Fruit fly (Drosophila melanogaster) whole organism, embryonic: ENCODE data around the gene CG34291.

ENCODE experiments used
- BEAF-32 ChIP-seq: fragments of 200-800 bp; sonication (Bioruptor generic); optimal IDR thresholded peaks from 3 replicates; lab custom pipeline; 2017; ENCODE audit warnings: missing biosample characterization, missing genetic modification characterization, mild to moderate bottlenecking, moderate library complexity, missing genetic modification reagents
- Bdp1 ChIP-seq: fragments of 200-800 bp; sonication (Bioruptor generic); optimal IDR thresholded peaks from 3 replicates; lab custom pipeline; 2016; ENCODE audit warnings: missing biosample characterization, missing genetic modification characterization
- CG12071 ChIP-seq: fragments of 200-800 bp; sonication (Bioruptor generic); optimal IDR thresholded peaks from 3 replicates; lab custom pipeline; 2018; ENCODE audit warnings: missing biosample characterization, mild to moderate bottlenecking, missing genetic modification characterization
- CG12299 ChIP-seq: fragments of 200-800 bp; sonication (Bioruptor generic); optimal IDR thresholded peaks from 2 replicates; lab custom pipeline; 2018; ENCODE audit warnings: missing biosample characterization, mild to moderate bottlenecking, missing genetic modification characterization
- CG12391 ChIP-seq: fragments of 200-800 bp; sonication (Bioruptor generic); optimal IDR thresholded peaks from 3 replicates; lab custom pipeline; 2018; ENCODE audit warnings: missing biosample characterization, mild to moderate bottlenecking, missing genetic modification characterization, moderate library complexity
- CG13775 ChIP-seq: fragments of 200-800 bp; sonication (Bioruptor generic); optimal IDR thresholded peaks from 3 replicates; lab custom pipeline; 2017; ENCODE audit warnings: missing biosample characterization, mild to moderate bottlenecking, missing genetic modification characterization
- CG1602 ChIP-seq: fragments of 200-800 bp; sonication (Bioruptor generic); optimal IDR thresholded peaks from 3 replicates; lab custom pipeline; 2016; ENCODE audit warnings: missing biosample characterization, missing genetic modification characterization
- CG18599 ChIP-seq: fragments of 200-800 bp; sonication (Bioruptor generic); optimal IDR thresholded peaks from 3 replicates; lab custom pipeline; 2017; ENCODE audit warnings: missing biosample characterization, missing genetic modification characterization, mild to moderate bottlenecking, moderate library complexity, missing genetic modification reagents
- CG2116 ChIP-seq: fragments of 200-800 bp; sonication (Bioruptor generic); optimal IDR thresholded peaks from 3 replicates; lab custom pipeline; 2018; ENCODE audit warnings: missing biosample characterization, mild to moderate bottlenecking, missing genetic modification characterization
- CG31388 ChIP-seq: fragments of 200-800 bp; sonication (Bioruptor generic); optimal IDR thresholded peaks from 2 replicates; lab custom pipeline; 2016; ENCODE audit warnings: missing biosample characterization, missing genetic modification characterization
- CG3726 ChIP-seq: fragments of 200-800 bp; sonication (Bioruptor generic); IDR thresholded peaks from 3 replicates; pipeline ENCODE4, ENCODE4 v1.3.6; 2022; ENCODE audit warnings: missing biosample characterization, missing genetic modification characterization
- CG3847 ChIP-seq: fragments of 200-800 bp; sonication (Bioruptor generic); IDR thresholded peaks from 2 replicates; pipeline ENCODE4 v1.3.6; 2022; ENCODE audit warnings: missing biosample characterization, missing genetic modification characterization
- CG43689 ChIP-seq: fragments of 200-800 bp; sonication (Bioruptor generic); IDR thresholded peaks from 2 replicates; pipeline ENCODE4 v1.3.6; 2022; ENCODE audit warnings: missing biosample characterization, missing genetic modification characterization
- CG4424 ChIP-seq: fragments of 200-800 bp; sonication (Bioruptor generic); optimal IDR thresholded peaks from 3 replicates; lab custom pipeline; 2016; ENCODE audit warnings: missing biosample characterization, missing genetic modification characterization
- CG5953 ChIP-seq: fragments of 200-800 bp; sonication (Bioruptor generic); IDR thresholded peaks from 2 replicates; pipeline ENCODE4 v1.3.6; 2022; ENCODE audit warnings: missing biosample characterization, missing genetic modification characterization
- CG6765 ChIP-seq: fragments of 200-800 bp; sonication (Bioruptor generic); optimal IDR thresholded peaks from 3 replicates; lab custom pipeline; 2017; ENCODE audit warnings: missing biosample characterization, mild to moderate bottlenecking, missing genetic modification characterization
- CG6791 ChIP-seq: fragments of 200-800 bp; sonication (Bioruptor generic); IDR thresholded peaks from 3 replicates; pipeline ENCODE4 v1.3.6; 2022; ENCODE audit warnings: missing biosample characterization, missing genetic modification characterization; ENCODE audit not compliant: partially characterized antibody
- CG7357 ChIP-seq: fragments of 200-800 bp; sonication (Bioruptor generic); IDR thresholded peaks from 3 replicates; pipeline ENCODE4 v1.3.6; 2022; ENCODE audit warnings: missing biosample characterization, missing genetic modification characterization
- CG7928 ChIP-seq: fragments of 200-800 bp; sonication (Bioruptor generic); optimal IDR thresholded peaks from 2 replicates; lab custom pipeline; 2017; ENCODE audit warnings: missing biosample characterization, mild to moderate bottlenecking, missing genetic modification characterization
- CG8478 ChIP-seq: fragments of >200 bp; optimal IDR thresholded peaks from 2 replicates; lab custom pipeline; 2018
- Drgx ChIP-seq: fragments of 200-800 bp; sonication (Bioruptor generic); IDR thresholded peaks from 2 replicates; pipeline ENCODE4 v1.3.6; 2022; ENCODE audit warnings: missing biosample characterization, missing genetic modification characterization
- Elba2 ChIP-seq: fragments of 200-800 bp; sonication (Bioruptor generic); optimal IDR thresholded peaks from 3 replicates; lab custom pipeline; 2016; ENCODE audit warnings: missing biosample characterization, missing genetic modification characterization
- Fer2 ChIP-seq: fragments of 200-800 bp; sonication (Bioruptor generic); optimal IDR thresholded peaks from 2 replicates; lab custom pipeline; 2018; ENCODE audit warnings: missing biosample characterization, mild to moderate bottlenecking, missing genetic modification characterization, moderate library complexity
- H15 ChIP-seq: fragments of 200-800 bp; sonication (Bioruptor generic); IDR thresholded peaks from 3 replicates; pipeline ENCODE4 v1.3.6; 2022; ENCODE audit warnings: missing biosample characterization, missing genetic modification characterization
- HLHmδ ChIP-seq: fragments of 200-800 bp; sonication (Bioruptor generic); optimal IDR thresholded peaks from 2 replicates; lab custom pipeline; 2018; ENCODE audit warnings: missing biosample characterization, mild to moderate bottlenecking, missing genetic modification characterization, moderate library complexity
- Mrtf ChIP-seq: fragments of 200-800 bp; sonication (Bioruptor generic); IDR thresholded peaks from 3 replicates; pipeline ENCODE4 v1.3.6; 2022; ENCODE audit warnings: missing biosample characterization, missing genetic modification characterization
- Optix ChIP-seq: fragments of 200-800 bp; sonication (Bioruptor generic); IDR thresholded peaks from 3 replicates; pipeline ENCODE4 v1.3.6; 2022; ENCODE audit warnings: missing biosample characterization, missing genetic modification characterization
- Sox102F ChIP-seq: fragments of 200-800 bp; sonication (Bioruptor generic); optimal IDR thresholded peaks from 2 replicates; lab custom pipeline; 2018; ENCODE audit warnings: missing biosample characterization, mild to moderate bottlenecking, missing genetic modification characterization, moderate library complexity
- Taf1 ChIP-seq: fragments of 200-800 bp; sonication (Bioruptor generic); IDR thresholded peaks from 2 replicates; pipeline ENCODE4 v1.3.6; 2022; ENCODE audit warnings: missing biosample characterization, missing genetic modification characterization
- Trl ChIP-seq, 3 experiments: fragments of >200 bp in 2 of 3; fragments of 200-800 bp in 1 of 3; sonication (Bioruptor generic) in 1 of 3; optimal IDR thresholded peaks; 2 replicates in 1 of 3; 3 replicates in 2 of 3; lab custom pipeline; 2016 to 2017; ENCODE audit warnings: missing biosample characterization in 1 of 3, missing genetic modification characterization in 1 of 3
- amos ChIP-seq: fragments of 200-800 bp; sonication (Bioruptor generic); IDR thresholded peaks from 2 replicates; pipeline ENCODE4 v1.3.6; 2022; ENCODE audit warnings: missing biosample characterization, missing genetic modification characterization; ENCODE audit not compliant: partially characterized antibody
- ara ChIP-seq: fragments of 200-800 bp; sonication (Bioruptor generic); IDR thresholded peaks from 2 replicates; pipeline ENCODE4 v1.3.6; 2022; ENCODE audit warnings: missing biosample characterization, missing genetic modification characterization
- bowl ChIP-seq: fragments of 200-800 bp; sonication (Bioruptor generic); IDR thresholded peaks from 2 replicates; pipeline ENCODE4 v1.3.6; 2022; ENCODE audit warnings: missing biosample characterization, missing genetic modification characterization
- btn ChIP-seq: fragments of 200-800 bp; sonication (Bioruptor generic); optimal IDR thresholded peaks from 2 replicates; lab custom pipeline; 2016; ENCODE audit warnings: missing biosample characterization, missing genetic modification characterization
- croc ChIP-seq: fragments of 200-800 bp; sonication (Bioruptor generic); conservative IDR thresholded peaks from 3 replicates; pipeline ENCODE4 v1.3.6; 2022; ENCODE audit warnings: missing biosample characterization, missing genetic modification characterization
- cwo ChIP-seq: fragments of 200-800 bp; sonication (Bioruptor generic); optimal IDR thresholded peaks from 3 replicates; lab custom pipeline; 2017; ENCODE audit warnings: missing biosample characterization, missing genetic modification characterization, mild to moderate bottlenecking, moderate library complexity, missing genetic modification reagents
- da ChIP-seq: fragments of 200-800 bp; sonication (Bioruptor generic); optimal IDR thresholded peaks from 2 replicates; lab custom pipeline; 2016; ENCODE audit warnings: missing biosample characterization, missing genetic modification characterization
- emc ChIP-seq: fragments of 200-800 bp; sonication (Bioruptor generic); optimal IDR thresholded peaks from 2 replicates; lab custom pipeline; 2016; ENCODE audit warnings: missing biosample characterization, missing genetic modification characterization
- fd96Cb ChIP-seq: fragments of 200-800 bp; sonication (Bioruptor generic); optimal IDR thresholded peaks from 2 replicates; lab custom pipeline; 2018; ENCODE audit warnings: missing biosample characterization, mild to moderate bottlenecking, missing genetic modification characterization, moderate library complexity
- her ChIP-seq: fragments of 200-800 bp; sonication (Bioruptor generic); optimal IDR thresholded peaks from 2 replicates; lab custom pipeline; 2016; ENCODE audit warnings: missing biosample characterization, missing genetic modification characterization
- jumu ChIP-seq: fragments of 200-800 bp; sonication (Bioruptor generic); optimal IDR thresholded peaks from 3 replicates; lab custom pipeline; 2016; ENCODE audit warnings: missing biosample characterization, missing genetic modification characterization
- klu ChIP-seq: fragments of 200-800 bp; sonication (Bioruptor generic); IDR thresholded peaks from 2 replicates; pipeline ENCODE4 v1.3.6; 2022; ENCODE audit warnings: missing biosample characterization, missing genetic modification characterization
- org-1 ChIP-seq: fragments of 200-800 bp; sonication (Bioruptor generic); optimal IDR thresholded peaks from 2 replicates; lab custom pipeline; 2017; ENCODE audit warnings: missing biosample characterization, missing genetic modification characterization
- peb ChIP-seq: fragments of 200-800 bp; sonication (Bioruptor generic); IDR thresholded peaks from 2 replicates; pipeline ENCODE4 v1.3.6; 2022; ENCODE audit warnings: missing biosample characterization, missing genetic modification characterization
- pros ChIP-seq: fragments of 200-800 bp; sonication (Bioruptor generic); optimal IDR thresholded peaks from 3 replicates; lab custom pipeline; 2019; ENCODE audit warnings: missing biosample characterization, mild to moderate bottlenecking, missing genetic modification characterization, moderate library complexity
- seq ChIP-seq: fragments of 200-800 bp; sonication (Bioruptor generic); IDR thresholded peaks from 2 replicates; pipeline ENCODE4 v1.3.6; 2022; ENCODE audit warnings: missing biosample characterization, missing genetic modification characterization
- slp2 ChIP-seq: fragments of 200-800 bp; sonication (Bioruptor generic); optimal IDR thresholded peaks from 2 replicates; lab custom pipeline; 2016; ENCODE audit warnings: missing biosample characterization, missing genetic modification characterization
- tll ChIP-seq, 2 experiments: fragments of 200-800 bp in 1 of 2; fragments of >200 bp in 1 of 2; sonication (Bioruptor generic) in 1 of 2; optimal IDR thresholded peaks; 2 replicates each; lab custom pipeline; 2017 to 2019; ENCODE audit warnings: missing biosample characterization in 2 of 2, missing genetic modification characterization in 2 of 2, mild to moderate bottlenecking in 1 of 2, moderate library complexity in 1 of 2
- tup ChIP-seq: fragments of 200-800 bp; sonication (Bioruptor generic); optimal IDR thresholded peaks from 2 replicates; lab custom pipeline; 2016; ENCODE audit warnings: missing biosample characterization, mild to moderate bottlenecking, missing genetic modification characterization, moderate library complexity
- vnd ChIP-seq: fragments of 200-800 bp; sonication (Bioruptor generic); IDR thresholded peaks from 3 replicates; pipeline ENCODE4 v1.3.6; 2022; ENCODE audit warnings: missing biosample characterization, missing genetic modification characterization; ENCODE audit not compliant: partially characterized antibody

The CG34291 gene

dm6 chr3R:26443875-26444511, 18.4 kb upstream of the CG34291 start (continued):
- TF ChIP-seq Sox102F (GFP tag; lab: Kevin White, UChicago): peak; percentile 63
- TF ChIP-seq amos (GFP tag; lab: Robert Waterston, UW): no peak
- TF ChIP-seq peb (GFP tag; lab: Robert Waterston, UW): no peak
- peak; percentile 0 for TF ChIP-seq CG1602 (GFP tag; lab: Kevin White, UChicago)
- TF ChIP-seq slp2 (GFP tag; lab: Kevin White, UChicago): no peak
- no peak for TF ChIP-seq Fer2 (tag; lab: Kevin White, UChicago)
- no peak for TF ChIP-seq CG7928 (GFP tag; lab: Kevin White, UChicago)
- no peak for TF ChIP-seq CG6791 (GFP tag; lab: Robert Waterston, UW)
- no peak for TF ChIP-seq her (GFP tag; lab: Kevin White, UChicago)
- no peak for TF ChIP-seq btn (GFP tag; lab: Kevin White, UChicago)
- TF ChIP-seq Drgx: peak; percentile 58
- TF ChIP-seq CG2116 (GFP tag; lab: Kevin White, UChicago): no peak
- TF ChIP-seq org-1 (GFP tag; lab: Kevin White, UChicago): peak; percentile 46
- TF ChIP-seq seq: 0 out of 2 replicates have a peak, but pooled peaks have one; percentile 17
- TF ChIP-seq CG43689 (GFP tag; lab: Robert Waterston, UW): no peak
- no peak; the same call in 1 of the 2 replicates for TF ChIP-seq ara
- no peak for TF ChIP-seq BEAF-32 (GFP tag; lab: Kevin White, UChicago)
- no peak for TF ChIP-seq Mrtf
- TF ChIP-seq vnd (GFP tag; lab: Robert Waterston, UW): no peak
- no peak for TF ChIP-seq CG8478 (lab: Kevin White, UChicago)
- no peak for TF ChIP-seq Trl (optimal IDR thresholded peaks at IDR 0.05; lab: Kevin White, UChicago)
- TF ChIP-seq Trl (GFP tag; optimal IDR thresholded peaks at IDR 0.05; lab: Kevin White, UChicago): no peak
- TF ChIP-seq Optix (GFP tag; lab: Robert Waterston, UW): no peak
- TF ChIP-seq bowl: no peak
- TF ChIP-seq CG6765 (GFP tag; lab: Kevin White, UChicago): no peak
- TF ChIP-seq emc (GFP tag; lab: Kevin White, UChicago): no peak
- TF ChIP-seq CG7357: no peak
- peak; percentile 8 for TF ChIP-seq CG13775 (GFP tag; lab: Kevin White, UChicago)
- TF ChIP-seq pros: no peak
- no peak for TF ChIP-seq tup (GFP tag; lab: Kevin White, UChicago)
- TF ChIP-seq CG12299 (tag; lab: Kevin White, UChicago): peak; percentile 30
- TF ChIP-seq CG4424 (GFP tag; lab: Kevin White, UChicago): peak; percentile 72
- TF ChIP-seq Taf1 (GFP tag; lab: Robert Waterston, UW): no peak
- TF ChIP-seq Elba2 (GFP tag; lab: Kevin White, UChicago): no peak
- TF ChIP-seq jumu (GFP tag; lab: Kevin White, UChicago): no peak
- TF ChIP-seq CG31388: no peak
- TF ChIP-seq CG5953: no peak
- no peak for TF ChIP-seq klu (GFP tag; lab: Robert Waterston, UW)
- TF ChIP-seq tll (GFP tag; optimal IDR thresholded peaks at IDR 0.05; lab: Kevin White, UChicago): no peak
- no peak for TF ChIP-seq HLHmδ
- TF ChIP-seq H15 (GFP tag; lab: Robert Waterston, UW): 0 out of 3 replicates have a peak, but pooled peaks have one; percentile 22
- peak; percentile 83 for TF ChIP-seq fd96Cb (tag; lab: Kevin White, UChicago)
- TF ChIP-seq CG18599 (GFP tag; lab: Kevin White, UChicago): peak; percentile 63
- no peak for TF ChIP-seq CG3847
- no peak for TF ChIP-seq CG12071 (GFP tag; lab: Kevin White, UChicago)
- TF ChIP-seq CG12391 (tag; lab: Kevin White, UChicago): no peak
- TF ChIP-seq Bdp1 (GFP tag; lab: Kevin White, UChicago): no peak
- no peak for TF ChIP-seq da (GFP tag; lab: Kevin White, UChicago)
- peak; percentile 44; the same call in 2 of the 3 replicates for TF ChIP-seq croc (GFP tag; lab: Robert Waterston, UW)
- no peak for TF ChIP-seq CG3726 (GFP tag; lab: Robert Waterston, UW)
- TF ChIP-seq cwo: no peak
